Fruit fly (Drosophila melanogaster) whole organism, adult: ENCODE results near the gene CG44014.
A peak's percentile ranks its signal among the peaks of the same experiment; 100 is the strongest.

Experiments used
- CG11617 ChIP-seq: fragments of 200-800 bp; sonication (Bioruptor generic); optimal IDR thresholded peaks from 2 replicates; lab custom pipeline; 2017; ENCODE audit warnings: mild to moderate bottlenecking, missing biosample characterization, missing genetic modification reagents, missing genetic modification characterization
- CG12768 ChIP-seq: fragments of 200-800 bp; sonication (Bioruptor generic); optimal IDR thresholded peaks from 2 replicates; lab custom pipeline; 2017; ENCODE audit warnings: missing biosample characterization, missing genetic modification characterization, mild to moderate bottlenecking, moderate library complexity, missing genetic modification reagents
- CG14711 ChIP-seq: fragments of 200-800 bp; sonication (Bioruptor generic); optimal IDR thresholded peaks from 2 replicates; lab custom pipeline; 2018; ENCODE audit warnings: missing biosample characterization, mild to moderate bottlenecking, missing genetic modification characterization, moderate library complexity
- CG5204 ChIP-seq: fragments of 200-800 bp; sonication (Bioruptor generic); optimal IDR thresholded peaks from 2 replicates; lab custom pipeline; 2016; ENCODE audit warnings: missing biosample characterization, missing genetic modification characterization
- CG7045 ChIP-seq: fragments of 200-800 bp; sonication (Bioruptor generic); optimal IDR thresholded peaks from 2 replicates; lab custom pipeline; 2017; ENCODE audit warnings: missing biosample characterization, mild to moderate bottlenecking, missing genetic modification characterization
- CG7101 ChIP-seq: fragments of 200-800 bp; sonication (Bioruptor generic); optimal IDR thresholded peaks from 2 replicates; lab custom pipeline; 2018; ENCODE audit warnings: missing biosample characterization, mild to moderate bottlenecking, missing genetic modification characterization, moderate library complexity
- Crg-1 ChIP-seq: fragments of 200-800 bp; sonication (Bioruptor generic); optimal IDR thresholded peaks from 2 replicates; lab custom pipeline; 2016; ENCODE audit warnings: missing biosample characterization, missing genetic modification characterization
- Hr96 ChIP-seq: fragments of 200-800 bp; sonication (Bioruptor generic); optimal IDR thresholded peaks from 2 replicates; lab custom pipeline; 2016; ENCODE audit warnings: missing biosample characterization, missing genetic modification characterization
- Mnt ChIP-seq: fragments of 200-800 bp; sonication (Bioruptor generic); optimal IDR thresholded peaks from 2 replicates; lab custom pipeline; 2016; ENCODE audit warnings: missing biosample characterization, mild to moderate bottlenecking, missing genetic modification characterization
- bab1 ChIP-seq: fragments of 200-800 bp; sonication (Bioruptor generic); optimal IDR thresholded peaks from 3 replicates; lab custom pipeline; 2019; ENCODE audit warnings: missing biosample characterization, mild to moderate bottlenecking, missing genetic modification characterization, moderate library complexity
- cic ChIP-seq: fragments of 200-800 bp; sonication (Bioruptor generic); optimal IDR thresholded peaks from 2 replicates; lab custom pipeline; 2017; ENCODE audit warnings: missing biosample characterization, mild to moderate bottlenecking, missing genetic modification characterization, moderate library complexity
- kay ChIP-seq: fragments of 200-800 bp; sonication (Bioruptor generic); peaks from one replicate; lab custom pipeline; 2016; ENCODE audit warnings: missing biosample characterization, missing genetic modification characterization, borderline replicate concordance
- pad ChIP-seq: fragments of 200-800 bp; sonication (Bioruptor generic); optimal IDR thresholded peaks from 3 replicates; lab custom pipeline; 2017; ENCODE audit warnings: missing biosample characterization, missing genetic modification characterization, mild to moderate bottlenecking, moderate library complexity, missing genetic modification reagents
- toe ChIP-seq: fragments of 200-800 bp; sonication (Bioruptor generic); optimal IDR thresholded peaks from 2 replicates; lab custom pipeline; 2016; ENCODE audit warnings: missing biosample characterization, missing genetic modification characterization

- TF ChIP-seq bab1 (GFP tag; lab: Kevin White, UChicago) (no peak), Crg-1 (GFP tag; lab: Kevin White, UChicago) (no peak), cic (GFP tag; lab: Kevin White, UChicago) (peak; percentile 89), CG14711 (tag; lab: Kevin White, UChicago) (no peak), pad (GFP tag; lab: Kevin White, UChicago) (no peak), CG5204 (GFP tag; lab: Kevin White, UChicago) (no peak), CG7045 (GFP tag; lab: Kevin White, UChicago) (no peak), kay (GFP tag; lab: Kevin White, UChicago) (no peak), CG11617 (no peak), toe (no peak), CG12768 (no peak), Mnt (GFP tag; lab: Kevin White, UChicago) (no peak), CG7101 (no peak), Hr96 (no peak)
Measured at dm6 chr3R:15547226-15547625, 38.5 kb upstream of the CG44014 start.
